Fruit fly (Drosophila melanogaster): ENCODE data around the gene LSm-4.
A peak's percentile ranks its signal among the peaks of the same experiment; 100 is the strongest.

LSm-4 gene

DNA sequence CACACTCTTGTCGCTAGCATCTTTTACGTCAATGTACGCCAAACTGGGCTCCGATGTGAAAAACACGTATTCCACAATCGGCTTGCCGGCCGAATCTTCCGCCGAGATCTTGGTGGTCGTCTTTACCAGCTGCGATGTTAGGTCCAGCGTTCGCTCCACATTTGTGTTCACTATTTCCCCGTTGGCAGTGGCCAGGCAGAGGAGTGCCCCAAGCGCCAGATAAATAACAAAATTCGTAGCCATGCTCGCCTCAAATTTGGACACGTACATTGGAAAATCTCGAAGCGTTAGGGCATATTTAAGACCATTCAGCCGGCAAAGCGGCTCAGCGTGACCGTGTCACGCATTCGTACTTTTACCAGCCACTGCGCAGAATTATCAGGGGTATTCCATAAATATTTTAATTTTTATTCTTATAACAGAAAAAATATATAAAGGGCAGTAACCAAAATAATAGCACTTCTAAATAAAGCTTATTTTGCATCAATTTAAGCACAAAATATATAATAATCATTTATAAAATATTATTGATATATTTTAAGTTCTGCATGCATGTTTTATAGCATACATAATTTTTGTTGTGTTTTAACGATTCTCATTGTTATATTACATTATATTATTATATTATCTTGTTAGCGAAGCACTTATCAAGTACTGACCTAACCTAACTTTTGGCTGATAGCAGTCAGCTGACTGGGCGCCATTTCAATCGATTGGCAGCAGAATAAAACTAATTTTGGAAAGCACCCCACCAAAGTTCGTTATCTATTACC lies 29.4 kb downstream of the LSm-4 start, which contains the start of the genes CG33303 and dpr19 (continued):
- TF ChIP-seq Xrp1 (GFP tag; IDR thresholded peaks at IDR 0.05): peak; percentile 76
- TF ChIP-seq nerfin-2 (GFP tag; IDR thresholded peaks at IDR 0.05; ENCODE audit: partially characterized antibody): no peak
- peak; percentile 41 for TF ChIP-seq CG4820 (GFP tag; optimal IDR thresholded peaks at IDR 0.05)
- TF ChIP-seq NK7.1 (GFP tag; optimal IDR thresholded peaks at IDR 0.05): no peak
- no peak for TF ChIP-seq Trl (optimal IDR thresholded peaks at IDR 0.05)
- TF ChIP-seq Trl (GFP tag; optimal IDR thresholded peaks at IDR 0.05): no peak
- peak; percentile 68 for TF ChIP-seq Med (GFP tag)
- no peak for TF ChIP-seq chif (GFP tag; optimal IDR thresholded peaks at IDR 0.05)
- peak; percentile 90 for TF ChIP-seq CG14710 (tag; optimal IDR thresholded peaks at IDR 0.05)
- peak; percentile 21 for TF ChIP-seq D19B (GFP tag; optimal IDR thresholded peaks at IDR 0.05)
- no peak for TF ChIP-seq gsb (GFP tag; IDR thresholded peaks at IDR 0.05)
- TF ChIP-seq CG15514 (GFP tag; optimal IDR thresholded peaks at IDR 0.05): peak; percentile 69
- TF ChIP-seq B-H1 (GFP tag; IDR thresholded peaks at IDR 0.05): peak; percentile 27; the same call in 1 of the 3 replicates
- TF ChIP-seq D19A (tag; optimal IDR thresholded peaks at IDR 0.05): peak; percentile 83
- TF ChIP-seq CG34224 (GFP tag; IDR thresholded peaks at IDR 0.05; ENCODE audit: partially characterized antibody): no peak
- TF ChIP-seq MTF-1 (GFP tag; optimal IDR thresholded peaks at IDR 0.05; ENCODE audit: borderline replicate concordance): no peak
- no peak for TF ChIP-seq CG7786 (GFP tag; optimal IDR thresholded peaks at IDR 0.05)
- TF ChIP-seq ro (GFP tag; IDR thresholded peaks at IDR 0.05): no peak
- TF ChIP-seq Dll (GFP tag; IDR thresholded peaks at IDR 0.05; ENCODE audit: partially characterized antibody): peak; percentile 38; the same call in 1 of the 4 replicates
- peak; percentile 34; the same call in 1 of the 2 replicates for TF ChIP-seq CG10366 (GFP tag; IDR thresholded peaks at IDR 0.05)
- TF ChIP-seq CG8359 (GFP tag; optimal IDR thresholded peaks at IDR 0.05; ENCODE audit: borderline replicate concordance): peak; percentile 9
- no peak for TF ChIP-seq Tbp (GFP tag; optimal IDR thresholded peaks at IDR 0.05)
- TF ChIP-seq rib (GFP tag; IDR thresholded peaks at IDR 0.05): no peak
- TF ChIP-seq hb (GFP tag; IDR thresholded peaks at IDR 0.05; ENCODE audit: partially characterized antibody): no peak
- TF ChIP-seq Nf-YC (tag; optimal IDR thresholded peaks at IDR 0.05): peak; percentile 79
- TF ChIP-seq ERR (GFP tag; optimal IDR thresholded peaks at IDR 0.05): no peak
- TF ChIP-seq schlank (tag; optimal IDR thresholded peaks at IDR 0.05): peak; percentile 2
- TF ChIP-seq CG5180 (GFP tag; optimal IDR thresholded peaks at IDR 0.05): peak; percentile 19
- TF ChIP-seq CG7556 (GFP tag; optimal IDR thresholded peaks at IDR 0.05): peak; percentile 80
- TF ChIP-seq CG4282 (GFP tag; optimal IDR thresholded peaks at IDR 0.05): no peak
- peak; percentile 17; the same call in 1 of the 2 replicates for TF ChIP-seq CG9932 (GFP tag; IDR thresholded peaks at IDR 0.05)
- TF ChIP-seq ken (GFP tag; IDR thresholded peaks at IDR 0.05): no peak; the same call in 2 of the 3 replicates
- peak; percentile 80 for TF ChIP-seq Meics (GFP tag; optimal IDR thresholded peaks at IDR 0.05)
- peak; percentile 77 for TF ChIP-seq Ssrp (tag; optimal IDR thresholded peaks at IDR 0.05)
- TF ChIP-seq CG32767 (GFP tag; IDR thresholded peaks at IDR 0.05): peak; percentile 73; the same call in 1 of the 2 replicates
- TF ChIP-seq CG17802 (tag; optimal IDR thresholded peaks at IDR 0.05): peak; percentile 18
- TF ChIP-seq nom (GFP tag; optimal IDR thresholded peaks at IDR 0.05): peak; percentile 32
- TF ChIP-seq ATbp (GFP tag; optimal IDR thresholded peaks at IDR 0.05): peak; percentile 71
- no peak for TF ChIP-seq dati (GFP tag; IDR thresholded peaks at IDR 0.05)
- TF ChIP-seq ems (GFP tag; optimal IDR thresholded peaks at IDR 0.05): no peak
- TF ChIP-seq CG9727 (GFP tag; optimal IDR thresholded peaks at IDR 0.05): peak; percentile 83
- TF ChIP-seq row (GFP tag; IDR thresholded peaks at IDR 0.05): peak; percentile 83
- TF ChIP-seq lab (GFP tag; optimal IDR thresholded peaks at IDR 0.05): peak; percentile 81
- TF ChIP-seq CG8924 (tag; optimal IDR thresholded peaks at IDR 0.05): peak; percentile 90
- TF ChIP-seq Ets65A (GFP tag): no peak
- TF ChIP-seq cwo (GFP tag; optimal IDR thresholded peaks at IDR 0.05): peak; percentile 62
- peak; percentile 74 for TF ChIP-seq CG17385 (GFP tag; optimal IDR thresholded peaks at IDR 0.05)
- no peak for TF ChIP-seq CG5245 (GFP tag; optimal IDR thresholded peaks at IDR 0.05)
- TF ChIP-seq cas (GFP tag; IDR thresholded peaks at IDR 0.05): no peak

Measured in whole organism, embryonic.